Worm (Caenorhabditis elegans) whole organism, young adult: ENCODE data around the gene C16A11.7.

Source experiments
- F22D6.2 ChIP-seq: sonication (generic microtip); optimal IDR thresholded peaks from 2 replicates; lab custom pipeline; 2016; ENCODE audit warnings: mild to moderate bottlenecking, missing genetic modification characterization, missing compliant biosample characterization
- F37B4.10 ChIP-seq: fragments of 200-800 bp; sonication (Bioruptor generic); IDR thresholded peaks from 2 replicates; pipeline ENCODE4 v1.3.6; 2022; ENCODE audit warnings: missing genetic modification characterization, missing compliant biosample characterization
- K11D2.4 ChIP-seq: fragments of 200-800 bp; sonication (Bioruptor generic); IDR thresholded peaks from 2 replicates; pipeline ENCODE4 v1.3.6; 2022; ENCODE audit warnings: missing genetic modification reagents, missing genetic modification characterization, missing compliant biosample characterization
- ama-1 ChIP-seq, 3 experiments: fragments of 150-350 bp in 1 of 3; sonication (generic microtip) in 2 of 3; optimal IDR thresholded peaks; 2 replicates each; lab custom pipeline; 2014 to 2018; ENCODE audit warnings: missing biosample characterization in 2 of 3, missing genetic modification characterization in 2 of 3, missing genetic modification reagents in 2 of 3
- athp-1 ChIP-seq: sonication (generic microtip); optimal IDR thresholded peaks from 2 replicates; lab custom pipeline; 2017; ENCODE audit warnings: mild to moderate bottlenecking, missing genetic modification characterization, missing compliant biosample characterization
- ccch-3 ChIP-seq: fragments of 200-800 bp; sonication (Bioruptor generic); optimal IDR thresholded peaks from 2 replicates; lab custom pipeline; 2018; ENCODE audit warnings: mild to moderate bottlenecking, missing genetic modification characterization, missing compliant biosample characterization
- snpc-4 ChIP-seq, 5 experiments: fragments of 150-350 bp in 1 of 5; sonication (generic microtip) in 4 of 5; optimal IDR thresholded peaks; 2 replicates each; lab custom pipeline; 2014 to 2018; ENCODE audit warnings: missing genetic modification characterization in 5 of 5, missing biosample characterization in 3 of 5, antibody characterized with exemption in 2 of 5, mild to moderate bottlenecking in 2 of 5, missing compliant biosample characterization in 2 of 5, missing genotype in 2 of 5, moderate library complexity in 2 of 5, missing genetic modification reagents in 1 of 5
- xnd-1 ChIP-seq: sonication (generic microtip); optimal IDR thresholded peaks from 2 replicates; lab custom pipeline; 2016; ENCODE audit warnings: missing genotype, missing genetic modification reagents, missing genetic modification characterization, missing compliant biosample characterization

- TF ChIP-seq K11D2.4 (GFP tag; lab: Robert Waterston, UW): no peak
- TF ChIP-seq F37B4.10 (GFP tag; lab: Robert Waterston, UW): no peak
- no peak for TF ChIP-seq F22D6.2 (tag; lab: Kevin White, UChicago)
- TF ChIP-seq ccch-3 (GFP tag; lab: Kevin White, UChicago): no peak
- TF ChIP-seq snpc-4 (GFP tag; optimal IDR thresholded peaks at IDR 0.05; lab: Kevin White, UChicago): no peak
- TF ChIP-seq snpc-4 (tag; optimal IDR thresholded peaks at IDR 0.05; lab: Kevin White, UChicago): no peak
- TF ChIP-seq xnd-1 (tag; lab: Kevin White, UChicago): peak; percentile 63
- no peak for TF ChIP-seq athp-1 (tag; lab: Kevin White, UChicago)
- no peak for TF ChIP-seq ama-1 (optimal IDR thresholded peaks at IDR 0.05; lab: Kevin White, UChicago)
- no peak for TF ChIP-seq ama-1 (GFP tag; optimal IDR thresholded peaks at IDR 0.05; lab: Kevin White, UChicago)
Measured at ce11 chrII:4235959-4236358, 20.8 kb downstream of the C16A11.7 start, which contains the start of gene fbxc-43.
